Fruit fly (Drosophila melanogaster): ENCODE measurements around the gene OtopLc.

dm6 chrX:5646228-5646627, 16.4 kb downstream of the OtopLc start:
- TF ChIP-seq CG13204 (GFP tag; optimal IDR thresholded peaks at IDR 0.05) (no peak), EcR (GFP tag; optimal IDR thresholded peaks at IDR 0.05) (no peak), rn (GFP tag; IDR thresholded peaks at IDR 0.05) (no peak), fd96Ca (GFP tag; IDR thresholded peaks at IDR 0.05) (no peak), CG4496 (GFP tag; IDR thresholded peaks at IDR 0.05) (no peak), CG10348 (GFP tag; IDR thresholded peaks at IDR 0.05) (no peak), CG34367 (tag; optimal IDR thresholded peaks at IDR 0.05) (no peak), Ets98B (GFP tag; IDR thresholded peaks at IDR 0.05) (no peak), Pif1A (GFP tag; optimal IDR thresholded peaks at IDR 0.05) (no peak)
